Worm (Caenorhabditis elegans) whole organism, mixed stage, embryonic: ENCODE data around the gene elt-6.

Source experiments
- M03D4.4 ChIP-seq: sonication (generic microtip); optimal IDR thresholded peaks from 2 replicates; lab custom pipeline; 2017; ENCODE audit warnings: mild to moderate bottlenecking, missing genetic modification characterization, missing compliant biosample characterization
- bed-3 ChIP-seq: fragments of 200-800 bp; sonication (Bioruptor generic); optimal IDR thresholded peaks from 3 replicates; lab custom pipeline; 2018; ENCODE audit warnings: mild to moderate bottlenecking, missing genetic modification characterization, moderate library complexity, missing compliant biosample characterization
- blmp-1 ChIP-seq: fragments of 150-350 bp; optimal IDR thresholded peaks from 2 replicates; lab custom pipeline; 2014; ENCODE audit warnings: missing biosample characterization, missing genetic modification characterization
- ceh-39 ChIP-seq: fragments of 150-350 bp; optimal IDR thresholded peaks from 2 replicates; lab custom pipeline; 2014; ENCODE audit warnings: missing biosample characterization, missing genetic modification characterization
- ceh-43 ChIP-seq: fragments of 200-800 bp; sonication (Bioruptor generic); optimal IDR thresholded peaks from 2 replicates; lab custom pipeline; 2018; ENCODE audit warnings: mild to moderate bottlenecking, missing genetic modification characterization, moderate library complexity, missing compliant biosample characterization
- ceh-83 ChIP-seq: fragments of 200-800 bp; sonication (Bioruptor generic); optimal IDR thresholded peaks from 2 replicates; lab custom pipeline; 2018; ENCODE audit warnings: mild to moderate bottlenecking, missing genetic modification characterization, missing compliant biosample characterization
- ces-1 ChIP-seq: fragments of 150-350 bp; optimal IDR thresholded peaks from 2 replicates; lab custom pipeline; 2014; ENCODE audit warnings: missing biosample characterization, missing genetic modification reagents, missing genetic modification characterization
- drap-1 ChIP-seq: fragments of 200-800 bp; sonication (Bioruptor generic); optimal IDR thresholded peaks from 3 replicates; lab custom pipeline; 2018; ENCODE audit warnings: mild to moderate bottlenecking, missing genetic modification characterization, missing compliant biosample characterization
- elt-1 ChIP-seq: sonication (generic microtip); optimal IDR thresholded peaks from 2 replicates; lab custom pipeline; 2017; ENCODE audit warnings: missing genetic modification characterization, mild to moderate bottlenecking, missing compliant biosample characterization, antibody characterized with exemption, moderate library complexity, borderline replicate concordance; ENCODE audit not compliant: insufficient read depth
- elt-3 ChIP-seq: fragments of 150-350 bp; optimal IDR thresholded peaks from 2 replicates; lab custom pipeline; 2014; ENCODE audit warnings: missing biosample characterization, missing genetic modification characterization
- ham-2 ChIP-seq: fragments of 200-800 bp; sonication (Bioruptor generic); optimal IDR thresholded peaks from 2 replicates; lab custom pipeline; 2018; ENCODE audit warnings: mild to moderate bottlenecking, missing genetic modification characterization, missing compliant biosample characterization
- lin-13 ChIP-seq: fragments of 150-350 bp; optimal IDR thresholded peaks from 2 replicates; lab custom pipeline; 2014; ENCODE audit warnings: missing biosample characterization, missing genetic modification characterization
- lin-32 ChIP-seq: fragments of 200-800 bp; sonication (Bioruptor generic); optimal IDR thresholded peaks from 2 replicates; lab custom pipeline; 2018; ENCODE audit warnings: mild to moderate bottlenecking, missing genetic modification characterization, missing compliant biosample characterization
- lsy-2 ChIP-seq: fragments of 150-350 bp; optimal IDR thresholded peaks from 2 replicates; lab custom pipeline; 2014; ENCODE audit warnings: missing biosample characterization, missing genetic modification characterization
- mab-5 ChIP-seq: fragments of 150-350 bp; optimal IDR thresholded peaks from 2 replicates; lab custom pipeline; 2014; ENCODE audit warnings: missing biosample characterization, missing genetic modification characterization
- mep-1 ChIP-seq: fragments of 150-350 bp; optimal IDR thresholded peaks from 2 replicates; lab custom pipeline; 2017; ENCODE audit warnings: missing biosample characterization, missing genetic modification reagents, missing genetic modification characterization, inconsistent platforms
- mls-2 ChIP-seq: sonication (generic microtip); optimal IDR thresholded peaks from 2 replicates; lab custom pipeline; 2016; ENCODE audit warnings: mild to moderate bottlenecking, missing genetic modification characterization, moderate library complexity, missing compliant biosample characterization
- nhr-12 ChIP-seq: fragments of 150-350 bp; optimal IDR thresholded peaks from 2 replicates; lab custom pipeline; 2014; ENCODE audit warnings: missing biosample characterization, missing genetic modification characterization
- nhr-237 ChIP-seq: fragments of 150-350 bp; optimal IDR thresholded peaks from 2 replicates; lab custom pipeline; 2014; ENCODE audit warnings: missing biosample characterization, missing genetic modification characterization
- nhr-28 ChIP-seq: fragments of 150-350 bp; optimal IDR thresholded peaks from 2 replicates; lab custom pipeline; 2014; ENCODE audit warnings: missing biosample characterization, missing genetic modification characterization
- sem-2 ChIP-seq: fragments of 200-800 bp; sonication (Bioruptor generic); optimal IDR thresholded peaks from 2 replicates; lab custom pipeline; 2018; ENCODE audit warnings: mild to moderate bottlenecking, missing genetic modification characterization, missing compliant biosample characterization
- snpc-4 ChIP-seq: fragments of 150-350 bp; optimal IDR thresholded peaks from 2 replicates; lab custom pipeline; 2014; ENCODE audit warnings: missing biosample characterization, missing genetic modification characterization
- tbx-8 ChIP-seq: fragments of 200-800 bp; sonication (Bioruptor generic); optimal IDR thresholded peaks from 2 replicates; lab custom pipeline; 2018; ENCODE audit warnings: mild to moderate bottlenecking, missing genetic modification characterization, moderate library complexity, missing compliant biosample characterization
- unc-120 ChIP-seq: sonication (generic microtip); optimal IDR thresholded peaks from 2 replicates; lab custom pipeline; 2017; ENCODE audit warnings: missing genetic modification characterization, missing compliant biosample characterization; ENCODE audit not compliant: poor library complexity, severe bottlenecking
- unc-39 ChIP-seq: fragments of 150-350 bp; optimal IDR thresholded peaks from 2 replicates; lab custom pipeline; 2014; ENCODE audit warnings: missing biosample characterization, missing genetic modification characterization
- unc-62 ChIP-seq: fragments of 150-350 bp; optimal IDR thresholded peaks from 2 replicates; lab custom pipeline; 2014; ENCODE audit warnings: missing biosample characterization, missing genetic modification reagents, missing genetic modification characterization
- zip-8 ChIP-seq: fragments of 150-350 bp; optimal IDR thresholded peaks from 2 replicates; lab custom pipeline; 2014; ENCODE audit warnings: missing biosample characterization, missing genetic modification characterization
- ztf-11 ChIP-seq: fragments of 150-350 bp; optimal IDR thresholded peaks from 2 replicates; lab custom pipeline; 2014; ENCODE audit warnings: missing biosample characterization, missing genetic modification characterization

elt-6 gene

DNA sequence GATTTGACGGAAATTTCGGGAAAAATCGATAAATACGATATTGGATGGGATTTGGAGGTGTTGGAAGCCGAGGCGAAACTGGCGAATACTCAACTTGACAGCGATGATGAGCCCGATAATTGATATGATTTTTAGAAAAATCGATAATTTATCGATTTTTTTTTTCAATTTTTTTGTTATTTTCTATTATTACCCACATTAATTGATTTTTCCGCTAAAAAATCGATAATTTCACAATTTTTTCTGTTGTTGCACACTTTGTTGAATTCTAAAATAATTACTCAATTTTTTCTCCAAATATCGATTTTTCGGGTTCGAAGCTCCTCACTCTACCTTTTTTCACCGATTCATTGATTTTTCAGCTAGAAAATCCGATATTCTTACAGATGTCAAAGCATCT, 51.6 kb downstream of the elt-6 start, which contains the start of gene Y48A5A.3:
Gene Y48A5A.3, plus strand, starts transcription at position 385 of the 400 bp plus-strand sequence.
- TF ChIP-seq lin-32, result no peak
- no peak for TF ChIP-seq unc-120
- no peak for TF ChIP-seq elt-3 (tag; lab: Kevin White, UChicago)
- TF ChIP-seq unc-62 (GFP tag; lab: Kevin White, UChicago), result no peak
- TF ChIP-seq bed-3 (GFP tag; lab: Kevin White, UChicago), result no peak
- no peak for TF ChIP-seq mep-1 (tag; lab: Kevin White, UChicago)
- TF ChIP-seq ceh-43, result no peak
- no peak for TF ChIP-seq nhr-12 (tag; lab: Kevin White, UChicago)
- TF ChIP-seq mls-2 (tag; lab: Kevin White, UChicago), result no peak
- TF ChIP-seq ceh-83 (GFP tag; lab: Kevin White, UChicago), result no peak
- TF ChIP-seq ham-2 (GFP tag; lab: Kevin White, UChicago), result no peak
- no peak for TF ChIP-seq lsy-2
- TF ChIP-seq unc-39 (tag; lab: Kevin White, UChicago), result no peak
- no peak for TF ChIP-seq lin-13 (tag; lab: Kevin White, UChicago)
- no peak for TF ChIP-seq M03D4.4
- TF ChIP-seq mab-5, result no peak
- TF ChIP-seq blmp-1 (tag; lab: Kevin White, UChicago), result no peak
- no peak for TF ChIP-seq nhr-237
- TF ChIP-seq, all 35 proteins: peak for 0

DNA sequence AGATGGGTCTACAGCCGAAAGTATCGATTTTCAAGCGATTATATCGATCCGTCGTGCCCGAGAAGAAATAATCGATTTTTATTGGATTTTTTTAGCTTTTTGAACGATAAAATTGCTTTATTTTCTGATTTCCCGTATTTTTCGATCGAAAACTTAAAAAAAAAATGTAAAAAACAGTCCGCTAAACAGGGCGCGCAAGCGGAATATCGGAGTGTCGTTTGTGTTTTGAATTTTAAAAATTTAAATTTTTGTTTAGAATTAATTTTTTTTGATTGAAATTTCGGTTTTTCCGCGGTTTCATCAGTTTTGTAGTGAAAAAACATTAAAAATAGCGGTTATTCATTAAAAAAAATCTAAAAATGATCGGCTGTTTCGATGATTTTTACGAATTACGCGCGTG, 52.4 kb downstream of the elt-6 start:
- TF ChIP-seq nhr-12 (tag; lab: Kevin White, UChicago) (no peak), snpc-4 (tag; lab: Kevin White, UChicago) (no peak), unc-39 (tag; lab: Kevin White, UChicago) (no peak), sem-2 (GFP tag; lab: Kevin White, UChicago) (no peak)

DNA sequence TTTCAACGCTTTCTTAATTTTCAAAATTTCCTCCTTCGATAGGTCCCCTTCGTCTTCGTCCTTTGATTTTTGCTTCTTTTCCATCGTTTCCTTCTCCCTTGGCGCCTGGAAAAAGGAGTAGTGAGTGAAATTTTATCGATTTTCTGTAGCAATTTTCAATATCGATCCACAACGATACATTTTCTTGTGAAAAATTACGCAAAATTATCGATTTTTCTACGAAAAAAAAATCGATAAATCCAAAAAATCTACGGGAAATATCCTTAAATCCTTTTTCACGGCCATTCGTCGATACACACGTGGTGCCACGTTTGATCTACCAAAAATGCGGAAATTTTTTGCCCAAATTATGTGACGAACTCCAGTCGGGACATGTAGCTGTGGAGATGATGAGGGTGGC, 53.3 kb downstream of the elt-6 start:
- TF ChIP-seq drap-1 (GFP tag; lab: Kevin White, UChicago), result no peak
- no peak for TF ChIP-seq mls-2 (tag; lab: Kevin White, UChicago)
- TF ChIP-seq ceh-39, result no peak
- no peak for TF ChIP-seq tbx-8
- TF ChIP-seq nhr-237, result no peak
- no peak for TF ChIP-seq sem-2 (GFP tag; lab: Kevin White, UChicago)
- TF ChIP-seq unc-62 (GFP tag; lab: Kevin White, UChicago), result no peak
- TF ChIP-seq zip-8 (tag; lab: Kevin White, UChicago), result no peak
- no peak for TF ChIP-seq unc-120
- no peak for TF ChIP-seq nhr-12 (tag; lab: Kevin White, UChicago)
- no peak for TF ChIP-seq ceh-43
- no peak for TF ChIP-seq elt-1 (tag; lab: Kevin White, UChicago)
- TF ChIP-seq lin-13 (tag; lab: Kevin White, UChicago), result no peak
- no peak for TF ChIP-seq mab-5
- TF ChIP-seq nhr-28, result no peak
- TF ChIP-seq ztf-11 (tag; lab: Kevin White, UChicago), result no peak
- TF ChIP-seq ces-1 (GFP tag; lab: Kevin White, UChicago), result no peak
- TF ChIP-seq elt-3 (tag; lab: Kevin White, UChicago), result no peak
- TF ChIP-seq ham-2 (GFP tag; lab: Kevin White, UChicago), result no peak
